Worm (Caenorhabditis elegans): ENCODE data around the gene gpcp-1.

DNA sequence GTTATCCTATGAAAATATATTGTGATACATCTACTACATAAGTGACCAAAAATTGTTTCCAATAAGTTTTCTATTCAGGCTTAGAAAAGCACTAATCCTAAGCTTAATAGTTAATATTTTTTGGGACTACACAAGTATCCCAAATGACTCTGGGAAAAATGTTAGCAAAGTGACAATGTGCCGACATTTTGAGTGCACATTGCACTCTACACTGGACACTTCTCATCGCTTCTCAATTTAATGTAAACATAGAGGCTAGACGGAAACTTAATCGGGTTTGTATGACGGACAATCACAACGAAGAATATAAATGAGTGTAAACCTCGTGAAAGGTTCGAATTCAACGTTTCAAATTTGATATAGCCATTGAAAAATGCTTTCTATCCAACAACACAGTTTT is 1.3 kb upstream of the gpcp-1 start:
- TF ChIP-seq aha-1 (tag) (peak; percentile 99), duxl-1 (tag; optimal IDR thresholded peaks at IDR 0.05; ENCODE audit: poor library complexity) (peak; percentile 60), ceh-82 (tag; optimal IDR thresholded peaks at IDR 0.05) (no peak), ZK546.5 (tag; optimal IDR thresholded peaks at IDR 0.05) (no peak), nhr-237 (tag; optimal IDR thresholded peaks at IDR 0.05) (no peak), ztf-11 (tag; optimal IDR thresholded peaks at IDR 0.05) (no peak), nhr-76 (tag; optimal IDR thresholded peaks at IDR 0.05) (no peak), unc-39 (tag; optimal IDR thresholded peaks at IDR 0.05) (no peak), lsy-2 (tag; optimal IDR thresholded peaks at IDR 0.05) (peak in 1 of 2 experiments; percentile 66), R02D3.7 (tag; optimal IDR thresholded peaks at IDR 0.05) (no peak), dmd-8 (GFP tag; IDR thresholded peaks at IDR 0.05) (no peak)

All from whole organism, L4 larva.